Fruit fly (Drosophila melanogaster) whole organism, embryonic: ENCODE data around the gene CG9782.

ENCODE experiments used
- Abd-B ChIP-seq: fragments of 200-800 bp; sonication (Bioruptor generic); optimal IDR thresholded peaks from 2 replicates; lab custom pipeline; 2018; ENCODE audit warnings: missing biosample characterization, mild to moderate bottlenecking, missing genetic modification characterization, moderate library complexity
- Antp ChIP-seq: fragments of 200-800 bp; sonication (Bioruptor generic); optimal IDR thresholded peaks from 3 replicates; lab custom pipeline; 2016; ENCODE audit warnings: missing biosample characterization, missing genetic modification characterization
- Bgb ChIP-seq: fragments of 200-800 bp; sonication (Bioruptor generic); IDR thresholded peaks from 2 replicates; pipeline ENCODE4 v1.3.6; 2022; ENCODE audit warnings: missing biosample characterization, missing genetic modification characterization; ENCODE audit not compliant: partially characterized antibody
- CG10565 ChIP-seq: fragments of 200-800 bp; sonication (Bioruptor generic); optimal IDR thresholded peaks from 3 replicates; lab custom pipeline; 2016; ENCODE audit warnings: missing biosample characterization, mild to moderate bottlenecking, missing genetic modification characterization
- CG12659 ChIP-seq: fragments of 200-800 bp; sonication (Bioruptor generic); optimal IDR thresholded peaks from 3 replicates; lab custom pipeline; 2017; ENCODE audit warnings: mild to moderate bottlenecking, missing biosample characterization, missing genetic modification reagents, missing genetic modification characterization
- CG14860 ChIP-seq: fragments of 200-800 bp; sonication (Bioruptor generic); IDR thresholded peaks from 3 replicates; pipeline ENCODE4 v1.3.6; 2022; ENCODE audit warnings: missing biosample characterization, missing genetic modification characterization; ENCODE audit not compliant: partially characterized antibody
- CG15601 ChIP-seq: fragments of 200-800 bp; sonication (Bioruptor generic); optimal IDR thresholded peaks from 3 replicates; lab custom pipeline; 2019; ENCODE audit warnings: missing biosample characterization, mild to moderate bottlenecking, missing genetic modification characterization, moderate library complexity
- CG1602 ChIP-seq: fragments of 200-800 bp; sonication (Bioruptor generic); optimal IDR thresholded peaks from 3 replicates; lab custom pipeline; 2016; ENCODE audit warnings: missing biosample characterization, missing genetic modification characterization
- CG1603 ChIP-seq: fragments of 200-800 bp; sonication (Bioruptor generic); optimal IDR thresholded peaks from 2 replicates; lab custom pipeline; 2019; ENCODE audit warnings: missing biosample characterization, mild to moderate bottlenecking, missing genetic modification characterization, moderate library complexity
- CG17361 ChIP-seq: fragments of 200-800 bp; sonication (Bioruptor generic); IDR thresholded peaks from 3 replicates; pipeline ENCODE4 v1.3.6; 2022; ENCODE audit warnings: missing biosample characterization, missing genetic modification characterization
- CG1832 ChIP-seq: fragments of 200-800 bp; sonication (Bioruptor generic); optimal IDR thresholded peaks from 2 replicates; lab custom pipeline; 2017; ENCODE audit warnings: missing biosample characterization, mild to moderate bottlenecking, missing genetic modification characterization, inconsistent platforms
- CG18764 ChIP-seq: fragments of 200-800 bp; sonication (Bioruptor generic); optimal IDR thresholded peaks from 3 replicates; lab custom pipeline; 2016; ENCODE audit warnings: missing biosample characterization, missing genetic modification characterization
- CG2129 ChIP-seq: fragments of 200-800 bp; sonication (Bioruptor generic); IDR thresholded peaks from 2 replicates; pipeline ENCODE4 v1.3.6; 2022; ENCODE audit warnings: missing biosample characterization, missing genetic modification characterization; ENCODE audit not compliant: partially characterized antibody
- CG30020 ChIP-seq: fragments of 200-800 bp; optimal IDR thresholded peaks from 2 replicates; lab custom pipeline; 2019; ENCODE audit warnings: missing biosample characterization, mild to moderate bottlenecking, missing genetic modification characterization, moderate library complexity
- CG3995 ChIP-seq: fragments of 200-800 bp; sonication (Bioruptor generic); optimal IDR thresholded peaks from 3 replicates; lab custom pipeline; 2016; ENCODE audit warnings: missing biosample characterization, missing genetic modification characterization
- CG42726 ChIP-seq: fragments of 200-800 bp; sonication (Bioruptor generic); IDR thresholded peaks from 2 replicates; pipeline ENCODE4 v1.3.6; 2022; ENCODE audit warnings: missing biosample characterization, missing genetic modification characterization; ENCODE audit not compliant: partially characterized antibody
- CG6791 ChIP-seq: fragments of 200-800 bp; sonication (Bioruptor generic); IDR thresholded peaks from 3 replicates; pipeline ENCODE4 v1.3.6; 2022; ENCODE audit warnings: missing biosample characterization, missing genetic modification characterization; ENCODE audit not compliant: partially characterized antibody
- CG6854 ChIP-seq: fragments of 200-800 bp; sonication (Bioruptor generic); optimal IDR thresholded peaks from 3 replicates; lab custom pipeline; 2017; ENCODE audit warnings: missing biosample characterization, mild to moderate bottlenecking, missing genetic modification characterization
- CG7372 ChIP-seq: fragments of 200-800 bp; sonication (Bioruptor generic); IDR thresholded peaks from 2 replicates; pipeline ENCODE4 v1.3.6; 2022; ENCODE audit warnings: missing biosample characterization, missing genetic modification characterization
- CG9727 ChIP-seq: fragments of 200-800 bp; sonication (Bioruptor generic); optimal IDR thresholded peaks from 3 replicates; lab custom pipeline; 2017; ENCODE audit warnings: missing biosample characterization, mild to moderate bottlenecking, missing genetic modification characterization
- CTCF ChIP-seq: fragments of 200-800 bp; sonication (Bioruptor generic); optimal IDR thresholded peaks from 2 replicates; lab custom pipeline; 2017; ENCODE audit warnings: missing biosample characterization, mild to moderate bottlenecking, missing genetic modification characterization, moderate library complexity
- D19B ChIP-seq: fragments of 200-800 bp; sonication (Bioruptor generic); optimal IDR thresholded peaks from 2 replicates; lab custom pipeline; 2017; ENCODE audit warnings: missing biosample characterization, mild to moderate bottlenecking, missing genetic modification characterization
- Dll ChIP-seq: fragments of 200-800 bp; sonication (Bioruptor generic); IDR thresholded peaks from 4 replicates; pipeline ENCODE4 v1.3.6; 2022; ENCODE audit warnings: missing biosample characterization, missing genetic modification characterization; ENCODE audit not compliant: partially characterized antibody
- Drgx ChIP-seq: fragments of 200-800 bp; sonication (Bioruptor generic); IDR thresholded peaks from 2 replicates; pipeline ENCODE4 v1.3.6; 2022; ENCODE audit warnings: missing biosample characterization, missing genetic modification characterization
- Gsc ChIP-seq: fragments of 200-800 bp; sonication (Bioruptor generic); IDR thresholded peaks from 2 replicates; pipeline ENCODE4 v1.3.6; 2022; ENCODE audit warnings: missing biosample characterization, missing genetic modification characterization
- Gug ChIP-seq: fragments of 200-800 bp; sonication (Bioruptor generic); IDR thresholded peaks from 4 replicates; pipeline ENCODE4 v1.3.6; 2022; ENCODE audit warnings: missing biosample characterization, missing genetic modification characterization
- HLH4C ChIP-seq: fragments of 200-800 bp; sonication (Bioruptor generic); IDR thresholded peaks from 3 replicates; pipeline ENCODE4 v1.3.6; 2022; ENCODE audit warnings: missing biosample characterization, missing genetic modification characterization; ENCODE audit not compliant: partially characterized antibody
- Kr ChIP-seq: fragments of 200-800 bp; sonication (Bioruptor generic); optimal IDR thresholded peaks from 2 replicates; lab custom pipeline; 2017; ENCODE audit warnings: missing biosample characterization, mild to moderate bottlenecking, missing genetic modification characterization
- MBD-R2 ChIP-seq: fragments of 200-800 bp; sonication (Bioruptor generic); IDR thresholded peaks from 2 replicates; pipeline ENCODE4 v1.3.6; 2022; ENCODE audit warnings: missing biosample characterization, missing genetic modification characterization
- Nf-YA ChIP-seq: fragments of 200-800 bp; sonication (Bioruptor generic); IDR thresholded peaks from 2 replicates; pipeline ENCODE4 v1.3.6; 2022; ENCODE audit warnings: missing biosample characterization, missing genetic modification characterization
- Oaz ChIP-seq: fragments of 200-800 bp; sonication (Bioruptor generic); IDR thresholded peaks from 2 replicates; pipeline ENCODE4 v1.3.6; 2022; ENCODE audit warnings: missing biosample characterization, missing genetic modification characterization
- Rx ChIP-seq: fragments of 200-800 bp; sonication (Bioruptor generic); IDR thresholded peaks from 2 replicates; pipeline ENCODE4 v1.3.6; 2022; ENCODE audit warnings: missing biosample characterization, missing genetic modification characterization
- Taf1 ChIP-seq: fragments of 200-800 bp; sonication (Bioruptor generic); IDR thresholded peaks from 2 replicates; pipeline ENCODE4 v1.3.6; 2022; ENCODE audit warnings: missing biosample characterization, missing genetic modification characterization
- amos ChIP-seq: fragments of 200-800 bp; sonication (Bioruptor generic); IDR thresholded peaks from 2 replicates; pipeline ENCODE4 v1.3.6; 2022; ENCODE audit warnings: missing biosample characterization, missing genetic modification characterization; ENCODE audit not compliant: partially characterized antibody
- bab2 ChIP-seq: fragments of 200-800 bp; sonication (Bioruptor generic); optimal IDR thresholded peaks from 2 replicates; lab custom pipeline; 2016; ENCODE audit warnings: missing biosample characterization, missing genetic modification characterization
- chinmo ChIP-seq: fragments of 200-800 bp; sonication (Bioruptor generic); IDR thresholded peaks from 4 replicates; pipeline ENCODE4 v1.3.6; 2022; ENCODE audit warnings: missing biosample characterization, missing genetic modification characterization; ENCODE audit not compliant: partially characterized antibody
- crc ChIP-seq: fragments of 200-800 bp; sonication (Bioruptor generic); optimal IDR thresholded peaks from 2 replicates; lab custom pipeline; 2016; ENCODE audit warnings: missing biosample characterization, missing genetic modification characterization
- dimm ChIP-seq: fragments of 200-800 bp; sonication (Bioruptor generic); IDR thresholded peaks from 2 replicates; pipeline ENCODE4 v1.3.6; 2022; ENCODE audit warnings: missing biosample characterization, missing genetic modification characterization
- ewg ChIP-seq: fragments of 200-800 bp; sonication (Bioruptor generic); optimal IDR thresholded peaks from 3 replicates; lab custom pipeline; 2017; ENCODE audit warnings: mild to moderate bottlenecking, missing biosample characterization, missing genetic modification reagents, missing genetic modification characterization
- gem ChIP-seq: fragments of 200-800 bp; sonication (Bioruptor generic); optimal IDR thresholded peaks from 2 replicates; lab custom pipeline; 2019; ENCODE audit warnings: missing biosample characterization, mild to moderate bottlenecking, missing genetic modification characterization, moderate library complexity
- hth ChIP-seq: fragments of >200 bp; optimal IDR thresholded peaks from 2 replicates; lab custom pipeline; 2017; ENCODE audit warnings: inconsistent platforms
- ind ChIP-seq: fragments of 200-800 bp; sonication (Bioruptor generic); optimal IDR thresholded peaks from 3 replicates; lab custom pipeline; 2016; ENCODE audit warnings: missing biosample characterization, missing genetic modification characterization
- lola ChIP-seq, 3 experiments: fragments of >200 bp in 2 of 3; fragments of 200-800 bp in 1 of 3; sonication (Bioruptor generic) in 1 of 3; optimal IDR thresholded peaks; 2 replicates each; lab custom pipeline; 2017 to 2019; ENCODE audit warnings: missing biosample characterization in 3 of 3, missing genetic modification characterization in 3 of 3, mild to moderate bottlenecking in 1 of 3, moderate library complexity in 1 of 3
- mam ChIP-seq: fragments of 200-800 bp; sonication (Bioruptor generic); optimal IDR thresholded peaks from 3 replicates; lab custom pipeline; 2016; ENCODE audit warnings: missing biosample characterization, missing genetic modification characterization
- oc ChIP-seq: fragments of 200-800 bp; sonication (Bioruptor generic); optimal IDR thresholded peaks from 2 replicates; lab custom pipeline; 2018; ENCODE audit warnings: missing biosample characterization, mild to moderate bottlenecking, missing genetic modification characterization, moderate library complexity
- pb ChIP-seq: fragments of 200-800 bp; sonication (Bioruptor generic); optimal IDR thresholded peaks from 3 replicates; lab custom pipeline; 2016; ENCODE audit warnings: missing biosample characterization, missing genetic modification characterization
- phol ChIP-seq: fragments of 200-800 bp; sonication (Bioruptor generic); optimal IDR thresholded peaks from 3 replicates; lab custom pipeline; 2018; ENCODE audit warnings: missing biosample characterization, mild to moderate bottlenecking, missing genetic modification characterization, moderate library complexity
- sens ChIP-seq: fragments of 200-800 bp; sonication (Bioruptor generic); peaks from one replicate; lab custom pipeline; 2016; ENCODE audit warnings: missing biosample characterization, missing genetic modification characterization
- tna ChIP-seq: fragments of 200-800 bp; sonication (Bioruptor generic); IDR thresholded peaks from 2 replicates; pipeline ENCODE4 v1.3.6; 2022; ENCODE audit warnings: missing biosample characterization, missing genetic modification characterization; ENCODE audit not compliant: partially characterized antibody
- tx ChIP-seq: fragments of 200-800 bp; sonication (Bioruptor generic); optimal IDR thresholded peaks from 2 replicates; lab custom pipeline; 2016; ENCODE audit warnings: missing biosample characterization, missing genetic modification characterization
- zen2 ChIP-seq: fragments of 200-800 bp; sonication (Bioruptor generic); IDR thresholded peaks from 3 replicates; pipeline ENCODE4 v1.3.6; 2022; ENCODE audit warnings: missing biosample characterization, missing genetic modification characterization; ENCODE audit not compliant: partially characterized antibody

CG9782 gene

dm6 chrX:16651098-16651497 lies 29.7 kb upstream of the CG9782 start, which contains the start of the genes CG32573 and CG42512 (continued):
- TF ChIP-seq CG9727 (no peak), CG14860 (peak; percentile 38; the same call in 1 of the 3 replicates), CG17361 (GFP tag; lab: Robert Waterston, UW) (no peak), Abd-B (GFP tag; lab: Kevin White, UChicago) (no peak), CTCF (GFP tag; lab: Kevin White, UChicago) (peak; percentile 38), D19B (GFP tag; lab: Kevin White, UChicago) (no peak), phol (peak; percentile 20), CG12659 (GFP tag; lab: Kevin White, UChicago) (peak; percentile 43), lola (GFP tag; optimal IDR thresholded peaks at IDR 0.05; lab: Kevin White, UChicago) (no peak), HLH4C (GFP tag; lab: Robert Waterston, UW) (peak; percentile 77), Gsc (no peak), chinmo (GFP tag; lab: Robert Waterston, UW) (peak; percentile 90), CG1832 (GFP tag; lab: Kevin White, UChicago) (no peak), ind (no peak), tx (GFP tag; lab: Kevin White, UChicago) (no peak), bab2 (GFP tag; lab: Kevin White, UChicago) (no peak), CG15601 (peak; percentile 24), gem (tag; lab: Kevin White, UChicago) (no peak), Rx (GFP tag; lab: Robert Waterston, UW) (no peak), CG30020 (tag; lab: Kevin White, UChicago) (peak; percentile 19), Drgx (GFP tag; lab: Robert Waterston, UW) (no peak), CG1602 (GFP tag; lab: Kevin White, UChicago) (no peak), CG7372 (GFP tag; lab: Robert Waterston, UW) (no peak), Nf-YA (GFP tag; lab: Robert Waterston, UW) (no peak), oc (tag; lab: Kevin White, UChicago) (no peak), CG6791 (peak; percentile 62; the same call in 2 of the 3 replicates), CG1603 (tag; lab: Kevin White, UChicago) (peak; percentile 79), CG3995 (GFP tag; lab: Kevin White, UChicago) (peak; percentile 26), zen2 (GFP tag; lab: Robert Waterston, UW) (peak; percentile 69), CG10565 (no peak), Dll (peak; percentile 75), hth (lab: Kevin White, UChicago) (no peak), CG6854 (GFP tag; lab: Kevin White, UChicago) (no peak), dimm (GFP tag; lab: Robert Waterston, UW) (no peak), amos (GFP tag; lab: Robert Waterston, UW) (peak; percentile 75), sens (GFP tag; lab: Kevin White, UChicago) (peak; percentile 6), Gug (GFP tag; lab: Robert Waterston, UW) (no peak), ewg (GFP tag; lab: Kevin White, UChicago) (no peak), CG2129 (GFP tag; lab: Robert Waterston, UW) (peak; percentile 42), Bgb (peak; percentile 79), CG42726 (peak; percentile 4; the same call in 1 of the 2 replicates), Kr (GFP tag; lab: Kevin White, UChicago) (no peak), Oaz (no peak), CG18764 (GFP tag; lab: Kevin White, UChicago) (no peak), MBD-R2 (GFP tag; lab: Robert Waterston, UW) (peak; percentile 40), pb (no peak), Taf1 (GFP tag; lab: Robert Waterston, UW) (no peak), crc (GFP tag; lab: Kevin White, UChicago) (no peak), mam (GFP tag; lab: Kevin White, UChicago) (peak; percentile 13), tna (peak; percentile 74), Antp (GFP tag; lab: Kevin White, UChicago) (no peak)
